Fruit fly (Drosophila melanogaster) whole organism, wandering third instar larva: ENCODE measurements around the gene CG6574.

Experiments
- Abd-B ChIP-seq: fragments of >200 bp; optimal IDR thresholded peaks from 2 replicates; lab custom pipeline; 2017; ENCODE audit warnings: missing biosample characterization, missing genetic modification characterization
- GATAd ChIP-seq: sonication (Bioruptor generic); optimal IDR thresholded peaks from 2 replicates; lab custom pipeline; 2016; ENCODE audit warnings: missing biosample characterization, missing genetic modification characterization
- HLH106 ChIP-seq: fragments of 200-800 bp; optimal IDR thresholded peaks from 3 replicates; lab custom pipeline; 2019; ENCODE audit warnings: missing biosample characterization, mild to moderate bottlenecking, missing genetic modification characterization, moderate library complexity
- Jra ChIP-seq: sonication (Bioruptor generic); optimal IDR thresholded peaks from 2 replicates; lab custom pipeline; 2016; ENCODE audit warnings: missing biosample characterization, missing genetic modification characterization
- Mio ChIP-seq: sonication (Bioruptor generic); optimal IDR thresholded peaks from 2 replicates; lab custom pipeline; 2016; ENCODE audit warnings: missing biosample characterization, missing genetic modification characterization
- Myc ChIP-seq: fragments of >200 bp; optimal IDR thresholded peaks from 2 replicates; lab custom pipeline; 2017
- N ChIP-seq: fragments of >200 bp; optimal IDR thresholded peaks from 2 replicates; lab custom pipeline; 2018; ENCODE audit warnings: missing biosample characterization, missing external identifiers, missing genetic modification characterization
- br ChIP-seq: fragments of 200-800 bp; sonication (Bioruptor generic); optimal IDR thresholded peaks from 2 replicates; lab custom pipeline; 2016; ENCODE audit warnings: missing biosample characterization, missing genetic modification characterization
- brk ChIP-seq: fragments of 200-800 bp; sonication (Bioruptor generic); optimal IDR thresholded peaks from 2 replicates; lab custom pipeline; 2016; ENCODE audit warnings: missing biosample characterization, mild to moderate bottlenecking, missing genetic modification characterization
- dmrt93B ChIP-seq: fragments of 200-800 bp; sonication (Bioruptor generic); optimal IDR thresholded peaks from 2 replicates; lab custom pipeline; 2018; ENCODE audit warnings: missing biosample characterization, mild to moderate bottlenecking, missing genetic modification characterization
- fru ChIP-seq: fragments of 200-800 bp; sonication (Bioruptor generic); optimal IDR thresholded peaks from 3 replicates; lab custom pipeline; 2016; ENCODE audit warnings: missing biosample characterization, mild to moderate bottlenecking, missing genetic modification characterization
- jim ChIP-seq: fragments of 175-275, 200-325 bp; sonication (Bioruptor generic); optimal IDR thresholded peaks from 2 replicates; lab custom pipeline; 2016; ENCODE audit warnings: missing biosample characterization, mild to moderate bottlenecking, missing genetic modification characterization
- lola ChIP-seq: fragments of >200 bp; optimal IDR thresholded peaks from 2 replicates; lab custom pipeline; 2017; ENCODE audit warnings: missing biosample characterization, missing genetic modification characterization
- pan ChIP-seq: fragments of >200 bp; optimal IDR thresholded peaks from 2 replicates; lab custom pipeline; 2017

dm6 chr3R:10842422-10842821, 20.4 kb downstream of the CG6574 start:
- TF ChIP-seq brk (GFP tag; lab: Kevin White, UChicago): no peak
- no peak for TF ChIP-seq lola
- TF ChIP-seq br (GFP tag; lab: Kevin White, UChicago): no peak
- TF ChIP-seq jim (GFP tag; lab: Kevin White, UChicago): no peak
- TF ChIP-seq GATAd: no peak
- TF ChIP-seq N (GFP tag; lab: Kevin White, UChicago): no peak
- TF ChIP-seq HLH106 (tag; lab: Kevin White, UChicago): peak; percentile 19
- no peak for TF ChIP-seq Jra (GFP tag; lab: Kevin White, UChicago)
- no peak for TF ChIP-seq Mio (GFP tag; lab: Kevin White, UChicago)
- no peak for TF ChIP-seq fru (GFP tag; lab: Kevin White, UChicago)
- TF ChIP-seq dmrt93B (GFP tag; lab: Kevin White, UChicago): no peak
- no peak for TF ChIP-seq Myc (lab: Kevin White, UChicago)
- no peak for TF ChIP-seq Abd-B (GFP tag; lab: Kevin White, UChicago)
- no peak for TF ChIP-seq pan (lab: Kevin White, UChicago)
